Fruit fly (Drosophila melanogaster): ENCODE data around the gene CG10749.

CG10749 gene

DNA sequence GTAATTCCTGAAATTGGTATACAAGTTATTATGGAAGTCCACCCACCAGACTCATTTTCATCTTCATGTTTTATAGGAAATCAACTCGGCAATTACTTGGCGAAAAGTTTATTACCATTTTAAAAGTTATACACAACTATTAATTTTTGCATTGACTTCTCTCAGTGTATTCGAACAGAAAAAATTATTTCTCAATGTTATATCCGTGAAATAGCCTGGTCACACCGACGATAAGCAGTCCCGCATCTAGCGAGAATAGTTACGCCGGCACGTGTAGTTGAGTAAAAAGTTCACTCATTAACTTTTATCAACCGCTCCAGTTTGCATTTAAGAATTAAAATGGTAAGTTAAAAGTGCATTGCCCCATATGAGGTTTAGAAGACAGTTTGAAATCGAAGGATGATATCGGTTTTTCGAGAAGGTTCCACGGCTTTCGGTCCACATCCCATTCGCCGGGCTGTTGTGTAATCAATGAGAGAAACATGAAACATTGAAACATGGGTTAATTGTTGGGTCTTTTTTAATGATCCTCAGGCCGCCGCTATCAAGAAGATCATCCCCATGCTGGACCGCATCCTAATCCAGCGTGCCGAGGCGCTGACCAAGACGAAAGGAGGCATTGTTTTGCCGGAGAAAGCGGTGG lies 43.7 kb downstream of the CG10749 start, which contains the start of gene CG11267:
CG11267 (plus strand) TSS at position 228 of the 643 bp plus-strand sequence.
- TF ChIP-seq br (GFP tag; optimal IDR thresholded peaks at IDR 0.05) (peak; percentile 68), Hr78 (GFP tag; optimal IDR thresholded peaks at IDR 0.05) (no peak), dmrt93B (GFP tag; optimal IDR thresholded peaks at IDR 0.05) (no peak), h (GFP tag; optimal IDR thresholded peaks at IDR 0.05) (peak; percentile 77), Dif (GFP tag; optimal IDR thresholded peaks at IDR 0.05; ENCODE audit: partially characterized antibody) (no peak), dsf (GFP tag; optimal IDR thresholded peaks at IDR 0.05; ENCODE audit: borderline replicate concordance) (no peak), jim (GFP tag; optimal IDR thresholded peaks at IDR 0.05) (no peak), Mio (GFP tag; optimal IDR thresholded peaks at IDR 0.05) (no peak), brk (GFP tag; optimal IDR thresholded peaks at IDR 0.05) (peak; percentile 21), ey (GFP tag; optimal IDR thresholded peaks at IDR 0.05) (peak; percentile 67), CG32264 (GFP tag; optimal IDR thresholded peaks at IDR 0.05) (peak; percentile 36), Jra (GFP tag; optimal IDR thresholded peaks at IDR 0.05) (no peak), CG9705 (GFP tag; optimal IDR thresholded peaks at IDR 0.05) (peak; percentile 82), woc (GFP tag; optimal IDR thresholded peaks at IDR 0.05) (peak; percentile 59), Abd-B (GFP tag; optimal IDR thresholded peaks at IDR 0.05) (no peak), Vsx2 (GFP tag; optimal IDR thresholded peaks at IDR 0.05; ENCODE audit: partially characterized antibody) (no peak), OdsH (GFP tag; optimal IDR thresholded peaks at IDR 0.05) (peak; percentile 49), foxo (GFP tag; optimal IDR thresholded peaks at IDR 0.05) (peak in 1 of 2 experiments; percentile 80), Sp1 (GFP tag; optimal IDR thresholded peaks at IDR 0.05) (peak; percentile 81), sage (GFP tag; optimal IDR thresholded peaks at IDR 0.05) (peak; percentile 60), GATAd (GFP tag; optimal IDR thresholded peaks at IDR 0.05) (no peak), usp (GFP tag; optimal IDR thresholded peaks at IDR 0.05) (no peak), Myc (optimal IDR thresholded peaks at IDR 0.05) (peak; percentile 5), rgr (GFP tag; optimal IDR thresholded peaks at IDR 0.05) (peak; percentile 70), HLH106 (tag; optimal IDR thresholded peaks at IDR 0.05) (peak; percentile 84), dl (GFP tag; optimal IDR thresholded peaks at IDR 0.05; ENCODE audit: insufficient read depth in 1 of 2, partially characterized antibody in 2 of 2) (no peak), Rel (GFP tag; optimal IDR thresholded peaks at IDR 0.05) (no peak), Rel (tag; optimal IDR thresholded peaks at IDR 0.05) (peak; percentile 41), psq (GFP tag; optimal IDR thresholded peaks at IDR 0.05) (peak; percentile 46), pan (optimal IDR thresholded peaks at IDR 0.05) (no peak), lola (GFP tag; optimal IDR thresholded peaks at IDR 0.05) (no peak), Dfd (GFP tag; optimal IDR thresholded peaks at IDR 0.05) (no peak), Hr83 (GFP tag; optimal IDR thresholded peaks at IDR 0.05; ENCODE audit: poor library complexity, severe bottlenecking) (peak; percentile 86), CrebA (GFP tag; optimal IDR thresholded peaks at IDR 0.05; ENCODE audit: borderline replicate concordance) (no peak), sv (GFP tag; optimal IDR thresholded peaks at IDR 0.05) (peak; percentile 38), fru (GFP tag; optimal IDR thresholded peaks at IDR 0.05) (peak; percentile 70), N (GFP tag; optimal IDR thresholded peaks at IDR 0.05) (no peak), Hnf4 (GFP tag; optimal IDR thresholded peaks at IDR 0.05) (peak; percentile 79), tai (GFP tag; optimal IDR thresholded peaks at IDR 0.05) (peak; percentile 65)

DNA sequence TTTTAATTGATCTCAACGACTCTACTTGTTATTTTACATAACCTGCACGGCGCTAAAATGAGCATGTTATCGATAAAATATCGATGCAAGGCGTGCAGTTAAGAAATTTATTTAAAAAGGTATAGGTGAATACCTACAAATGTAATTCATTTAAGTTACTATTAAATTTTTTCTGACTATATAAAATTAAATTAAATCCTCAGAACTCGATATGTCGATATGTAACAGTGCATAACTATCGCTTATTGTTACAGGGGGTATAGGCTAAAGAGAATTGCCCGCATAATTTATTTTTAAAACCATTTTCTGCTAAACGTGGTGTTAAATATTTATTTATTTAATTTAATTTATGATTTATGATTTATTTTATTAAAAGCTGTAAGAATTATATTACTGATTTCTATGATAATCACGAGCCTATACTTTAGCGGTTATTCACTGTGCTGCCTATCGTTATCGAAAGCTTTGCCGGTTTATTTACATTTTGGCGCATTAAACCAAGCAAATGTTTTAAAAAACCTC lies 45.6 kb downstream of the CG10749 start, which contains the start of the genes mRpL20 and Icmt:
mRpL20 (minus strand) TSS at position 65 of the 522 bp plus-strand sequence.
Icmt (plus strand) TSS at position 464 of the 522 bp plus-strand sequence.
- peak; percentile 51 for TF ChIP-seq GATAd (GFP tag; optimal IDR thresholded peaks at IDR 0.05)
- TF ChIP-seq lola (GFP tag; optimal IDR thresholded peaks at IDR 0.05): no peak
- TF ChIP-seq Mio (GFP tag; optimal IDR thresholded peaks at IDR 0.05): no peak
- no peak for TF ChIP-seq CrebA (GFP tag; optimal IDR thresholded peaks at IDR 0.05; ENCODE audit: borderline replicate concordance)
- TF ChIP-seq sv (GFP tag; optimal IDR thresholded peaks at IDR 0.05): peak; percentile 76
- TF ChIP-seq CG32264 (GFP tag; optimal IDR thresholded peaks at IDR 0.05): peak; percentile 51
- TF ChIP-seq sage (GFP tag; optimal IDR thresholded peaks at IDR 0.05): peak; percentile 76
- TF ChIP-seq Dfd (GFP tag; optimal IDR thresholded peaks at IDR 0.05): peak; percentile 79
- peak; percentile 93 for TF ChIP-seq psq (GFP tag; optimal IDR thresholded peaks at IDR 0.05)
- peak; percentile 84 for TF ChIP-seq Jra (GFP tag; optimal IDR thresholded peaks at IDR 0.05)
- peak; percentile 83 for TF ChIP-seq brk (GFP tag; optimal IDR thresholded peaks at IDR 0.05)
- peak; percentile 97 for TF ChIP-seq HLH106 (tag; optimal IDR thresholded peaks at IDR 0.05)
- no peak for TF ChIP-seq usp (GFP tag; optimal IDR thresholded peaks at IDR 0.05)
- TF ChIP-seq h (GFP tag; optimal IDR thresholded peaks at IDR 0.05): peak; percentile 89
- TF ChIP-seq Vsx2 (GFP tag; optimal IDR thresholded peaks at IDR 0.05; ENCODE audit: partially characterized antibody): no peak
- TF ChIP-seq Myc (optimal IDR thresholded peaks at IDR 0.05): no peak
- peak; percentile 72 for TF ChIP-seq woc (GFP tag; optimal IDR thresholded peaks at IDR 0.05)
- peak; percentile 77 for TF ChIP-seq dmrt93B (GFP tag; optimal IDR thresholded peaks at IDR 0.05)
- TF ChIP-seq Sp1 (GFP tag; optimal IDR thresholded peaks at IDR 0.05): peak; percentile 97
- TF ChIP-seq ey (GFP tag; optimal IDR thresholded peaks at IDR 0.05): peak; percentile 69
- TF ChIP-seq fru (GFP tag; optimal IDR thresholded peaks at IDR 0.05): peak; percentile 89
- no peak for TF ChIP-seq pan (optimal IDR thresholded peaks at IDR 0.05)
- TF ChIP-seq CG9705 (GFP tag; optimal IDR thresholded peaks at IDR 0.05): peak; percentile 75
- TF ChIP-seq dsf (GFP tag; optimal IDR thresholded peaks at IDR 0.05; ENCODE audit: borderline replicate concordance): peak; percentile 83
- TF ChIP-seq dl (GFP tag; optimal IDR thresholded peaks at IDR 0.05; ENCODE audit: insufficient read depth in 1 of 2, partially characterized antibody in 2 of 2): no peak
- peak; percentile 71 for TF ChIP-seq br (GFP tag; optimal IDR thresholded peaks at IDR 0.05)
- no peak for TF ChIP-seq jim (GFP tag; optimal IDR thresholded peaks at IDR 0.05)
- no peak for TF ChIP-seq Dif (GFP tag; optimal IDR thresholded peaks at IDR 0.05; ENCODE audit: partially characterized antibody)
- TF ChIP-seq foxo (GFP tag; optimal IDR thresholded peaks at IDR 0.05): peak in 1 of 2 experiments; percentile 97
- peak; percentile 93 for TF ChIP-seq OdsH (GFP tag; optimal IDR thresholded peaks at IDR 0.05)
- TF ChIP-seq tai (GFP tag; optimal IDR thresholded peaks at IDR 0.05): peak; percentile 89
- peak; percentile 94 for TF ChIP-seq rgr (GFP tag; optimal IDR thresholded peaks at IDR 0.05)
- no peak for TF ChIP-seq N (GFP tag; optimal IDR thresholded peaks at IDR 0.05)
- TF ChIP-seq Abd-B (GFP tag; optimal IDR thresholded peaks at IDR 0.05): no peak
- TF ChIP-seq Rel (GFP tag; optimal IDR thresholded peaks at IDR 0.05): peak; percentile 3
- peak; percentile 85 for TF ChIP-seq Rel (tag; optimal IDR thresholded peaks at IDR 0.05)
- TF ChIP-seq Hr83 (GFP tag; optimal IDR thresholded peaks at IDR 0.05; ENCODE audit: poor library complexity, severe bottlenecking): peak; percentile 55
- TF ChIP-seq Hr78 (GFP tag; optimal IDR thresholded peaks at IDR 0.05): no peak
- peak; percentile 93 for TF ChIP-seq Hnf4 (GFP tag; optimal IDR thresholded peaks at IDR 0.05)
